Worm (Caenorhabditis elegans) whole organism, L1 larva: ENCODE results near the gene Y40A1A.3.

Source experiments
- C04F5.9 ChIP-seq: sonication (generic microtip); optimal IDR thresholded peaks from 2 replicates; lab custom pipeline; 2016; ENCODE audit warnings: missing genetic modification characterization, missing compliant biosample characterization
- C16A3.4 ChIP-seq: fragments of 150-350 bp; optimal IDR thresholded peaks from 2 replicates; lab custom pipeline; 2014; ENCODE audit warnings: missing biosample characterization, missing genetic modification characterization
- blmp-1 ChIP-seq: fragments of 150-350 bp; optimal IDR thresholded peaks from 2 replicates; lab custom pipeline; 2014; ENCODE audit warnings: missing biosample characterization, missing genetic modification characterization
- ceh-63 ChIP-seq: fragments of 200-800 bp; sonication (Bioruptor generic); optimal IDR thresholded peaks from 2 replicates; lab custom pipeline; 2018; ENCODE audit warnings: mild to moderate bottlenecking, missing genetic modification characterization, missing compliant biosample characterization
- ceh-8 ChIP-seq: fragments of 200-800 bp; sonication (Bioruptor generic); optimal IDR thresholded peaks from 2 replicates; lab custom pipeline; 2018; ENCODE audit warnings: mild to moderate bottlenecking, missing genetic modification characterization, moderate library complexity, missing compliant biosample characterization
- ceh-82 ChIP-seq, 3 experiments: fragments of 150-350 bp in 1 of 3; sonication (generic microtip) in 2 of 3; optimal IDR thresholded peaks; 2 replicates each; lab custom pipeline; 2014 to 2017; ENCODE audit warnings: missing biosample characterization in 3 of 3, missing genetic modification characterization in 3 of 3
- ceh-88 ChIP-seq: fragments of 200-800 bp; sonication (Bioruptor generic); IDR thresholded peaks from 2 replicates; pipeline ENCODE4 v1.3.6; 2022; ENCODE audit warnings: missing genetic modification characterization, missing compliant biosample characterization
- efl-1 ChIP-seq, 4 experiments: fragments of 150-350 bp; optimal IDR thresholded peaks in 3 of 4; peaks in 1 of 4; 1 replicate in 1 of 4; 2 replicates in 3 of 4; lab custom pipeline; 2014; ENCODE audit warnings: missing biosample characterization in 2 of 4, missing genetic modification characterization in 2 of 4, missing genetic modification reagents in 2 of 4
- egl-13 ChIP-seq: sonication (generic microtip); optimal IDR thresholded peaks from 2 replicates; lab custom pipeline; 2016; ENCODE audit warnings: missing genotype, missing genetic modification reagents, missing genetic modification characterization, missing compliant biosample characterization
- egl-27 ChIP-seq, 2 experiments: fragments of 150-350 bp in 1 of 2; sonication (generic microtip); optimal IDR thresholded peaks; 3 replicates each; lab custom pipeline; 2017 to 2018; ENCODE audit warnings: missing biosample characterization in 2 of 2, missing genetic modification characterization in 2 of 2, missing genetic modification reagents in 2 of 2
- fos-1 ChIP-seq: fragments of 150-350 bp; optimal IDR thresholded peaks from 2 replicates; lab custom pipeline; 2014; ENCODE audit warnings: missing biosample characterization, missing genetic modification characterization
- grh-1 ChIP-seq: fragments of 200-800 bp; sonication (Bioruptor generic); IDR thresholded peaks from 2 replicates; pipeline ENCODE4 v1.3.6; 2022; ENCODE audit warnings: missing genetic modification reagents, missing genetic modification characterization, missing compliant biosample characterization
- hlh-17 ChIP-seq: fragments of 200-800 bp; sonication (Bioruptor generic); optimal IDR thresholded peaks from 2 replicates; lab custom pipeline; 2018; ENCODE audit warnings: missing genetic modification characterization, mild to moderate bottlenecking, missing compliant biosample characterization, moderate library complexity, borderline replicate concordance
- hlh-4 ChIP-seq: sonication (generic microtip); optimal IDR thresholded peaks from 2 replicates; lab custom pipeline; 2016; ENCODE audit warnings: mild to moderate bottlenecking, missing genetic modification characterization, missing compliant biosample characterization
- jun-1 ChIP-seq: fragments of 150-350 bp; optimal IDR thresholded peaks from 2 replicates; lab custom pipeline; 2014; ENCODE audit warnings: missing biosample characterization, missing genetic modification reagents, missing genetic modification characterization
- lin-14 ChIP-seq: fragments of 200-800 bp; sonication (Bioruptor generic); optimal IDR thresholded peaks from 2 replicates; lab custom pipeline; 2018; ENCODE audit warnings: mild to moderate bottlenecking, missing genetic modification characterization, moderate library complexity, missing compliant biosample characterization
- lin-35 ChIP-seq, 2 experiments: fragments of 150-350 bp; optimal IDR thresholded peaks; 2 replicates each; lab custom pipeline; 2014; ENCODE audit warnings: missing biosample characterization in 2 of 2, missing genetic modification characterization in 2 of 2, missing genetic modification reagents in 2 of 2
- lin-39 ChIP-seq: fragments of 150-350 bp; optimal IDR thresholded peaks from 2 replicates; lab custom pipeline; 2014; ENCODE audit warnings: missing biosample characterization, missing genetic modification reagents, missing genetic modification characterization
- mab-9 ChIP-seq: fragments of 200-800 bp; sonication (Bioruptor generic); IDR thresholded peaks from 2 replicates; pipeline ENCODE4 v1.3.6; 2022; ENCODE audit warnings: missing genetic modification reagents, missing genetic modification characterization, missing compliant biosample characterization
- nhr-19 ChIP-seq: fragments of 200-800 bp; sonication (Bioruptor generic); conservative IDR thresholded peaks from 2 replicates; pipeline ENCODE4 v1.3.6; 2022; ENCODE audit warnings: missing genetic modification characterization, missing compliant biosample characterization
- nhr-237 ChIP-seq: fragments of 150-350 bp; optimal IDR thresholded peaks from 2 replicates; lab custom pipeline; 2014; ENCODE audit warnings: missing biosample characterization, missing genetic modification characterization
- nhr-47 ChIP-seq: sonication (generic microtip); optimal IDR thresholded peaks from 2 replicates; lab custom pipeline; 2016; ENCODE audit warnings: mild to moderate bottlenecking, missing genetic modification characterization, moderate library complexity, missing compliant biosample characterization
- nhr-77 ChIP-seq: fragments of 150-350 bp; optimal IDR thresholded peaks from 2 replicates; lab custom pipeline; 2014; ENCODE audit warnings: missing biosample characterization, missing genetic modification characterization
- nhr-84 ChIP-seq: sonication (generic microtip); optimal IDR thresholded peaks from 2 replicates; lab custom pipeline; 2017; ENCODE audit warnings: missing biosample characterization, missing genetic modification characterization
- nhr-85 ChIP-seq: sonication (generic microtip); peaks from one replicate; lab custom pipeline; 2016; ENCODE audit warnings: missing genetic modification characterization, inconsistent platforms, missing compliant biosample characterization
- rnt-1 ChIP-seq: sonication (generic microtip); optimal IDR thresholded peaks from 2 replicates; lab custom pipeline; 2016; ENCODE audit warnings: mild to moderate bottlenecking, missing genetic modification characterization, moderate library complexity, missing compliant biosample characterization
- skn-1 ChIP-seq: fragments of 150-350 bp; optimal IDR thresholded peaks from 2 replicates; lab custom pipeline; 2014; ENCODE audit warnings: missing biosample characterization, missing genetic modification characterization
- sptf-1 ChIP-seq: fragments of 150-350 bp; optimal IDR thresholded peaks from 2 replicates; lab custom pipeline; 2014; ENCODE audit warnings: missing biosample characterization, missing genetic modification characterization
- sup-37 ChIP-seq: fragments of 200-800 bp; sonication (Bioruptor generic); optimal IDR thresholded peaks from 2 replicates; lab custom pipeline; 2018; ENCODE audit warnings: mild to moderate bottlenecking, missing genetic modification characterization, missing compliant biosample characterization
- unc-30 ChIP-seq: sonication (generic microtip); optimal IDR thresholded peaks from 2 replicates; lab custom pipeline; 2017; ENCODE audit warnings: missing biosample characterization, missing genetic modification characterization
- unc-86 ChIP-seq: sonication (generic microtip); optimal IDR thresholded peaks from 2 replicates; lab custom pipeline; 2016; ENCODE audit warnings: missing genetic modification characterization, missing compliant biosample characterization
- zip-4 ChIP-seq: fragments of 200-800 bp; sonication (Bioruptor generic); optimal IDR thresholded peaks from 2 replicates; lab custom pipeline; 2018; ENCODE audit warnings: mild to moderate bottlenecking, missing genetic modification characterization, moderate library complexity, missing compliant biosample characterization
- ztf-11 ChIP-seq, 2 experiments: sonication (generic microtip); optimal IDR thresholded peaks; 2 replicates each; lab custom pipeline; 2016 to 2017; ENCODE audit warnings: missing genetic modification characterization in 2 of 2, missing biosample characterization in 1 of 2, missing compliant biosample characterization in 1 of 2

The Y40A1A.3 gene

DNA sequence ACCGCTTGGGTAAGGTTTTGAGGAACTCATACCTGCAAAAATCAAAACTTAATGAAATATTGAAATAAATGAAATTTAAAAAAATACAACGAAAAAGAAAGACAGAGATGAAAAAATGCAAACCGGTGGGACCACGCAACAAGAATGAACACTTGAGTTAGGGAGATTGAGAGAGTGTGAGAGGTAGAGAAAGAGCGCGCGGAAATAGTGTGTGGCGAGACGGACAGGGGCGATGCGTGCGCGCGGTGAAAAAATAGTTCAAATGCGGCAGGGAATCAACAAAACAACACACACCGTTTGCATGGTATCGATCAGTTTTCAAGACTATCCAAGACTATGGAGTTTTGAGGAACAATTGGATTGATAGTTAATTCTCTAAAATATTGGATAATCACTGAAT lies 8.3 kb downstream of the Y40A1A.3 start, which contains the start of gene meg-3:
meg-3 (minus strand) TSS at position 32 of the 400 bp plus-strand sequence.
- peak; percentile 38 for TF ChIP-seq nhr-19 (GFP tag; lab: Robert Waterston, UW)
- TF ChIP-seq nhr-85: peak; percentile 63
- peak in 1 of 3 experiments; percentile 6 for TF ChIP-seq ceh-82 (tag; optimal IDR thresholded peaks at IDR 0.05; lab: Kevin White, UChicago)
- TF ChIP-seq nhr-47 (tag; lab: Kevin White, UChicago): no peak
- no peak for TF ChIP-seq ceh-63 (GFP tag; lab: Kevin White, UChicago)
- TF ChIP-seq sup-37 (GFP tag; lab: Kevin White, UChicago): no peak
- TF ChIP-seq rnt-1 (tag; lab: Kevin White, UChicago): peak; percentile 34
- TF ChIP-seq efl-1 (optimal IDR thresholded peaks at IDR 0.05; lab: Kevin White, UChicago): peak; percentile 36 to 64
- TF ChIP-seq efl-1 (GFP tag; optimal IDR thresholded peaks at IDR 0.05 in 1 of 2; lab: Kevin White, UChicago): peak in 1 of 2 experiments; percentile 44
- no peak for TF ChIP-seq unc-30 (tag; lab: Kevin White, UChicago)
- TF ChIP-seq C04F5.9 (tag; lab: Kevin White, UChicago): no peak
- TF ChIP-seq lin-35 (GFP tag; optimal IDR thresholded peaks at IDR 0.05; lab: Kevin White, UChicago): peak in 1 of 2 experiments; percentile 9
- 0 out of 2 replicates have a peak, but pooled peaks have one; percentile 19 for TF ChIP-seq grh-1 (GFP tag; lab: Robert Waterston, UW)
- no peak for TF ChIP-seq fos-1 (tag; lab: Kevin White, UChicago)

DNA sequence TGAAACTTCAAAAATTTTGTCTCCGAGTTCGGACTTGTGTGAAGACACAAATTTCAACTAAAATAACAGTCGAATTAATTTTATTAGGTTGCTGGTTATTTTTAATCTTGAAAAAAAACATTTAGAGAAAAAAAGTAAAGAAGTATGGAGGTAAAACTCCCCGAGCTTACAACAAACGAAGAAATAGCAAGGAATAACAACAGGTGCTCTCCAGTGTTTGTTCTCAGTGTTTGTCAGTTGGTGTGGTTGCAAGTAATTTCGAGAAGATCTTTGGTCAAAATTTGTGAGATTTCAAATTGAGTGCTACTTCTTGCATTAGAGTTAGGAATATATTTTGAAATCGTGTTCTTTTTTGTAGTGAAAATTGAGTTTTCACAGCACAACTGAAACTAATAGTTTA lies 13.0 kb downstream of the Y40A1A.3 start:
- TF ChIP-seq nhr-19 (GFP tag; lab: Robert Waterston, UW): no peak
- TF ChIP-seq skn-1 (tag; lab: Kevin White, UChicago): peak; percentile 2

DNA sequence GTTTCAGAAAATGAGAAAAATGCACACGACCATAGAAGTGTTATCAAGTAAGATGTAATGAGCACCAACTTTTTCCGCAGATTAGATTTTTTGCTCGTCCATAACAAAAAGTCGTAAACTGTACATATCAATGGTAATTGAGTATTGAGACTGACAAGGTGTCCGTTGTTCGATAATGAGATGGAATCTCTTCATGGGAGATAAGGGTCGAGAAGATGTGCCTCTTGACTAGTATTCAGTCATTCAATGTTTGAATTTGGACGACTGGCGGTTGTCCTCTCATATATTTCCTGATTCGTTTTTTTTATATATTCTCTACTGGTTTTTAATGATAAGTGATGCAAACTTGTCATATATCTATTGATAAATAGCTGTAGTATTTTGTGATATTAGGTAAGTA lies 16.2 kb downstream of the Y40A1A.3 start:
- TF ChIP-seq nhr-77 (tag; lab: Kevin White, UChicago): no peak
- TF ChIP-seq egl-27 (tag; optimal IDR thresholded peaks at IDR 0.05; lab: Kevin White, UChicago): no peak
- no peak for TF ChIP-seq blmp-1 (tag; lab: Kevin White, UChicago)
- no peak for TF ChIP-seq hlh-4 (tag; lab: Kevin White, UChicago)
- TF ChIP-seq sptf-1 (tag; lab: Kevin White, UChicago): no peak
- no peak for TF ChIP-seq efl-1 (optimal IDR thresholded peaks at IDR 0.05; lab: Kevin White, UChicago)
- peak in 1 of 2 experiments; percentile 69 for TF ChIP-seq efl-1 (GFP tag; optimal IDR thresholded peaks at IDR 0.05 in 1 of 2; lab: Kevin White, UChicago)

DNA sequence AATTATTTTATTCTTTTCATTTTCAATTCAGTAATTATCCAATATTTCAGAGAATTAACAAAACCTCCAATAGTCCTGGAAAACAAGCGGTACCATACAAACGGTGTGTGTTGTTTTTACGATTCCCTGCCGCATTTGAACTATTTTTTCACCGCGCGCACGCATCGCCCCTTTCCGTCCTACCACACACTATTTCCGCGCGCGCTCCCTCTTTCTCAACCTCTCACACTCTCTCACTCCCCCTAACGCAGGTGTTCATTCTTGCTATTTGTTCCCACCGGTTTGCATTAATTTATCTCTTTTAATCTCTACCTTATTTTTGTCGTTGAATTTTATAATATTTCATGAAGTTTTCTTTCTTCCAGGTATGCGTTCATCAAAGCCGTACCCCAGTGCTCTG lies 20.1 kb downstream of the Y40A1A.3 start, which contains the start of gene F52D2.12:
F52D2.12 (plus strand) TSS at position 307 of the 400 bp plus-strand sequence.
- TF ChIP-seq zip-4 (GFP tag; lab: Kevin White, UChicago): no peak
- TF ChIP-seq efl-1 (optimal IDR thresholded peaks at IDR 0.05; lab: Kevin White, UChicago): no peak
- TF ChIP-seq efl-1 (GFP tag; optimal IDR thresholded peaks at IDR 0.05 in 1 of 2; lab: Kevin White, UChicago): peak in 1 of 2 experiments; percentile 19
- TF ChIP-seq, all 84 proteins: peak for 1

DNA sequence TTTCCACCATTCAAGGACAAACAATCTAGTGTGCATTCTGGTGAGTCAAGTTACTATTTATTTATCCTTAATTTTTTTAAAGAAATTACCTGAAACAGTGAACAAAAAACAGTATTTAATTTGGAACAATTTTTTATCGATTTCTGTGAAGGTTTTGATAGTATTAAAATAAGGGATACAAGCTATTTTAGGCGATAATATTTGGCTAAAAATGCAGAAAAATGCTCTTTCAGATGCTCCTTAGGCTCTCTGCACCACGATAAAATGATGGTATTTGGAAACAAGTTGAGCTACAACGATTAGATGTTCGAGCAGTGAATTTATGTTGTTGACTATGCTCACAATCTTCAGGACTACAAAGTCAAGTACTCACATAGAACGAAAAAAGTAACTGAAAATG lies 22.1 kb downstream of the Y40A1A.3 start, which contains the start of gene F52D2.6:
F52D2.6 (plus strand) TSS at position 301 of the 400 bp plus-strand sequence.
- TF ChIP-seq nhr-84 (tag; lab: Kevin White, UChicago) (no peak), skn-1 (tag; lab: Kevin White, UChicago) (no peak), unc-86 (tag; lab: Kevin White, UChicago) (no peak), lin-39 (tag; lab: Kevin White, UChicago) (no peak), mab-9 (GFP tag; lab: Robert Waterston, UW) (no peak), nhr-237 (no peak), ceh-8 (GFP tag; lab: Kevin White, UChicago) (no peak), C16A3.4 (tag; lab: Kevin White, UChicago) (no peak), nhr-47 (tag; lab: Kevin White, UChicago) (no peak), jun-1 (tag; lab: Kevin White, UChicago) (no peak), hlh-17 (no peak), egl-13 (tag; lab: Kevin White, UChicago) (no peak), lin-14 (GFP tag; lab: Kevin White, UChicago) (no peak), ztf-11 (tag; optimal IDR thresholded peaks at IDR 0.05; lab: Kevin White, UChicago) (no peak), ceh-88 (no peak)
